Worm (Caenorhabditis elegans) whole organism, L2 larva: ENCODE measurements around the gene ZK1010.2.

ENCODE experiments used
- C34F6.9 ChIP-seq: fragments of 150-350 bp; optimal IDR thresholded peaks from 2 replicates; lab custom pipeline; 2014; ENCODE audit warnings: missing biosample characterization, missing genetic modification characterization
- R02D3.7 ChIP-seq: fragments of 150-350 bp; optimal IDR thresholded peaks from 2 replicates; lab custom pipeline; 2014; ENCODE audit warnings: missing biosample characterization, missing genetic modification characterization
- Y55F3AM.14 ChIP-seq: fragments of 200-800 bp; sonication (Bioruptor generic); optimal IDR thresholded peaks from 2 replicates; lab custom pipeline; 2018; ENCODE audit warnings: mild to moderate bottlenecking, missing genetic modification characterization, missing compliant biosample characterization
- ZK546.5 ChIP-seq: sonication (generic microtip); optimal IDR thresholded peaks from 2 replicates; lab custom pipeline; 2017; ENCODE audit warnings: missing biosample characterization, missing genetic modification characterization
- alr-1 ChIP-seq: fragments of 150-350 bp; optimal IDR thresholded peaks from 2 replicates; lab custom pipeline; 2014; ENCODE audit warnings: missing biosample characterization, missing genetic modification characterization
- aly-2 ChIP-seq: fragments of 150-350 bp; optimal IDR thresholded peaks from 2 replicates; lab custom pipeline; 2014; ENCODE audit warnings: missing biosample characterization, missing genetic modification characterization
- blmp-1 ChIP-seq: sonication (generic microtip); optimal IDR thresholded peaks from 2 replicates; lab custom pipeline; 2017; ENCODE audit warnings: missing genetic modification characterization, mild to moderate bottlenecking, missing compliant biosample characterization, antibody characterized with exemption, moderate library complexity; ENCODE audit not compliant: insufficient read depth
- ceh-16 ChIP-seq: fragments of 150-350 bp; optimal IDR thresholded peaks from 2 replicates; lab custom pipeline; 2014; ENCODE audit warnings: missing biosample characterization, missing genetic modification characterization
- ceh-82 ChIP-seq: fragments of 150-350 bp; optimal IDR thresholded peaks from 2 replicates; lab custom pipeline; 2014; ENCODE audit warnings: missing biosample characterization, missing genetic modification characterization
- crh-2 ChIP-seq: sonication (generic microtip); optimal IDR thresholded peaks from 2 replicates; lab custom pipeline; 2017; ENCODE audit warnings: missing biosample characterization, missing genetic modification characterization
- dmd-4 ChIP-seq: sonication (generic microtip); optimal IDR thresholded peaks from 2 replicates; lab custom pipeline; 2017; ENCODE audit warnings: missing biosample characterization, missing genetic modification characterization
- egl-27 ChIP-seq: sonication (generic microtip); optimal IDR thresholded peaks from 3 replicates; lab custom pipeline; 2017; ENCODE audit warnings: missing biosample characterization, missing genetic modification reagents, missing genetic modification characterization
- elt-1 ChIP-seq: fragments of 150-350 bp; optimal IDR thresholded peaks from 2 replicates; lab custom pipeline; 2014; ENCODE audit warnings: missing biosample characterization, missing genetic modification characterization
- elt-3 ChIP-seq: sonication (generic microtip); optimal IDR thresholded peaks from 2 replicates; lab custom pipeline; 2017; ENCODE audit warnings: missing biosample characterization, missing genetic modification characterization
- fos-1 ChIP-seq: fragments of 150-350 bp; optimal IDR thresholded peaks from 2 replicates; lab custom pipeline; 2014; ENCODE audit warnings: missing biosample characterization, missing genetic modification characterization
- gmeb-1 ChIP-seq: fragments of 150-350 bp; optimal IDR thresholded peaks from 2 replicates; lab custom pipeline; 2014; ENCODE audit warnings: missing biosample characterization, missing genetic modification characterization
- lin-11 ChIP-seq: fragments of 150-350 bp; sonication (generic microtip); optimal IDR thresholded peaks from 2 replicates; lab custom pipeline; 2014; ENCODE audit warnings: missing biosample characterization, missing genetic modification characterization, inconsistent platforms, mixed read lengths
- lin-13 ChIP-seq: fragments of 150-350 bp; optimal IDR thresholded peaks from 2 replicates; lab custom pipeline; 2014; ENCODE audit warnings: missing biosample characterization, missing genetic modification reagents, missing genetic modification characterization
- lin-39 ChIP-seq: fragments of 150-350 bp; optimal IDR thresholded peaks from 2 replicates; lab custom pipeline; 2014; ENCODE audit warnings: missing biosample characterization, missing genetic modification reagents, missing genetic modification characterization
- lsy-2 ChIP-seq, 2 experiments: fragments of 150-350 bp in 1 of 2; sonication (generic microtip) in 1 of 2; optimal IDR thresholded peaks; 2 replicates each; lab custom pipeline; 2014 to 2017; ENCODE audit warnings: missing biosample characterization in 2 of 2, missing genetic modification characterization in 2 of 2
- mab-5 ChIP-seq: fragments of 150-350 bp; optimal IDR thresholded peaks from 2 replicates; lab custom pipeline; 2014; ENCODE audit warnings: missing biosample characterization, missing genetic modification characterization
- mbf-1 ChIP-seq: sonication (generic microtip); optimal IDR thresholded peaks from 2 replicates; lab custom pipeline; 2017; ENCODE audit warnings: missing biosample characterization, missing genetic modification characterization
- mdl-1 ChIP-seq, 2 experiments: fragments of 150-350 bp in 1 of 2; sonication (generic microtip) in 1 of 2; optimal IDR thresholded peaks; 2 replicates each; lab custom pipeline; 2017; ENCODE audit warnings: missing biosample characterization in 2 of 2, missing genetic modification characterization in 2 of 2
- nhr-10 ChIP-seq: sonication (generic microtip); optimal IDR thresholded peaks from 2 replicates; lab custom pipeline; 2017; ENCODE audit warnings: missing biosample characterization, missing genetic modification characterization
- nhr-11 ChIP-seq: fragments of 150-350 bp; optimal IDR thresholded peaks from 2 replicates; lab custom pipeline; 2014; ENCODE audit warnings: missing biosample characterization, missing genetic modification characterization
- nhr-12 ChIP-seq: fragments of 150-350 bp; optimal IDR thresholded peaks from 2 replicates; lab custom pipeline; 2014; ENCODE audit warnings: missing biosample characterization, missing genetic modification characterization
- nhr-129 ChIP-seq: fragments of 150-350 bp; optimal IDR thresholded peaks from 2 replicates; lab custom pipeline; 2014; ENCODE audit warnings: missing biosample characterization, missing genetic modification characterization
- nhr-21 ChIP-seq: fragments of 150-350 bp; optimal IDR thresholded peaks from 2 replicates; lab custom pipeline; 2014; ENCODE audit warnings: missing biosample characterization, missing genetic modification characterization
- nhr-23 ChIP-seq: fragments of 150-350 bp; optimal IDR thresholded peaks from 2 replicates; lab custom pipeline; 2014; ENCODE audit warnings: missing biosample characterization, missing genetic modification reagents, missing genetic modification characterization
- nhr-237 ChIP-seq: fragments of 150-350 bp; optimal IDR thresholded peaks from 2 replicates; lab custom pipeline; 2014; ENCODE audit warnings: missing biosample characterization, missing genetic modification characterization
- nhr-25 ChIP-seq: fragments of 150-350 bp; sonication (generic microtip); optimal IDR thresholded peaks from 3 replicates; lab custom pipeline; 2014; ENCODE audit warnings: missing biosample characterization, missing genetic modification characterization
- nhr-6 ChIP-seq: fragments of 150-350 bp; optimal IDR thresholded peaks from 2 replicates; lab custom pipeline; 2014; ENCODE audit warnings: missing biosample characterization, missing genetic modification characterization
- nhr-77 ChIP-seq: fragments of 150-350 bp; optimal IDR thresholded peaks from 2 replicates; lab custom pipeline; 2014; ENCODE audit warnings: missing biosample characterization, missing genetic modification characterization
- sem-4 ChIP-seq: fragments of 150-350 bp; optimal IDR thresholded peaks from 2 replicates; lab custom pipeline; 2014; ENCODE audit warnings: missing biosample characterization, missing genetic modification reagents, missing genetic modification characterization
- skn-1 ChIP-seq: sonication (generic microtip); optimal IDR thresholded peaks from 2 replicates; lab custom pipeline; 2017; ENCODE audit warnings: missing biosample characterization, missing genetic modification characterization
- sma-3 ChIP-seq: sonication (generic microtip); optimal IDR thresholded peaks from 2 replicates; lab custom pipeline; 2016; ENCODE audit warnings: missing genetic modification reagents, missing genetic modification characterization, missing compliant biosample characterization
- sma-9 ChIP-seq, 2 experiments: fragments of 150-350 bp in 1 of 2; sonication (generic microtip) in 1 of 2; optimal IDR thresholded peaks; 2 replicates each; lab custom pipeline; 2014 to 2016; ENCODE audit warnings: missing genetic modification characterization in 2 of 2, mild to moderate bottlenecking in 1 of 2, missing biosample characterization in 1 of 2, missing compliant biosample characterization in 1 of 2, missing genetic modification reagents in 1 of 2, moderate library complexity in 1 of 2
- snpc-4 ChIP-seq: fragments of 150-350 bp; optimal IDR thresholded peaks from 2 replicates; lab custom pipeline; 2014; ENCODE audit warnings: missing biosample characterization, missing genetic modification characterization
- unc-39 ChIP-seq: fragments of 150-350 bp; optimal IDR thresholded peaks from 2 replicates; lab custom pipeline; 2014; ENCODE audit warnings: missing biosample characterization, missing genetic modification characterization
- unc-55 ChIP-seq: fragments of 150-350 bp; sonication (generic microtip); optimal IDR thresholded peaks from 3 replicates; lab custom pipeline; 2014; ENCODE audit warnings: missing biosample characterization, missing genetic modification reagents, missing genetic modification characterization
- ztf-4 ChIP-seq: fragments of 150-350 bp; optimal IDR thresholded peaks from 2 replicates; lab custom pipeline; 2014; ENCODE audit warnings: missing biosample characterization, missing genetic modification characterization

The ZK1010.2 gene

DNA sequence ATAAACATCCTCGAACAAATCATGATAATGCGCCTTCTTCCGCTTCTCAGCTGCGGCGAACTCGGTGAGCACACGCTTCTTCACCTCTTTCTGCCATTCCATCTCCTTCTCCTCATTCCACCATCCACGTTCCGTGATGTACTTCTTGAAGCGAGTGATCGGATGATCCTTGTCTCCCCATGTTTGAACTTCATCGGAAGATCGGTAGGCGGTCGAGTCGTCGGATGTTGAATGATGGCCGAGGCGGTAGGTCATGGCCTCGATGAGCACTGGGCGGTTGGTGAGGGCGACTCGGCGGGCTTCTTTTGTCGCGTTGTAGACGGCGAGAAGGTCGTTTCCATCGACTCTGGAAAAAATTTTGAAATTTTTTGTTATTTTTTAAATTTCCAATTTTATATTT, 9.3 kb downstream of the ZK1010.2 start:
- TF ChIP-seq elt-1 (tag; lab: Kevin White, UChicago) (no peak), crh-2 (no peak), ceh-82 (tag; lab: Kevin White, UChicago) (no peak), R02D3.7 (tag; lab: Kevin White, UChicago) (no peak), sma-3 (no peak), unc-39 (tag; lab: Kevin White, UChicago) (no peak), C34F6.9 (no peak), nhr-237 (no peak), lsy-2 (tag; optimal IDR thresholded peaks at IDR 0.05; lab: Kevin White, UChicago) (no peak), gmeb-1 (tag; lab: Kevin White, UChicago) (no peak), nhr-12 (no peak), nhr-129 (no peak)

DNA sequence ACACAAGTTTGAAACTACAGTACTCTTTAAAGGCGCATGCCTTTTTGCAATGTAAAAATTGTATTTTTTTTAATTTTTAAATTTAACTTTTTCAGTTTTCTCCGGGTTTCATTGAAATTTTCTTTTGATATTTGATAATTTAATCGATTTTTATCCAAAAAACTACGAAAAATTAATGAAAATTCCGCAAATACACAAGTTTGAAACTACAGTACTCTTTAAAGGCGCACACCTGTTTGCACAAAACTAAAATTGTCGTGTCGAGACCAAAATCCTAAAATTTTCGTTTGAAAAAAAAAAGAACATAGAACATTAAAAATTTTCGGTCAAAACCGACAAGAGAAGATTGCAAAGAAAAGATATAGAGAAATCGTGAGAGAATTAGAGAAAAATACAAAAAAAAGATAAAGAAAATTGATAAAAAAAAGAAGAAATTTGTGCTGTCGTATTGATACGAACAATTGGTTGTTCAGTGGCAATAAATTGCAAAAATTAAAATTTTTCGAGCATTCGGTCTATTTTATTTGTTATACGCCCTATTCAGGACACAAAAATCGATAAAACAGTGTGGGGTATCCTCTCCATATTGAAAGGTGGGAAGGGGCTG, 10.1 kb downstream of the ZK1010.2 start:
- TF ChIP-seq nhr-21 (tag; lab: Kevin White, UChicago), result peak; percentile 3
- peak; percentile 25 for TF ChIP-seq gmeb-1 (tag; lab: Kevin White, UChicago)
- TF ChIP-seq sem-4 (tag; lab: Kevin White, UChicago), result no peak
- TF ChIP-seq crh-2, result peak; percentile 40
- TF ChIP-seq C34F6.9, result peak; percentile 3
- peak in 1 of 2 experiments; percentile 12 for TF ChIP-seq lsy-2 (tag; optimal IDR thresholded peaks at IDR 0.05; lab: Kevin White, UChicago)
- TF ChIP-seq sma-3, result no peak
- peak; percentile 83 for TF ChIP-seq fos-1 (tag; lab: Kevin White, UChicago)

DNA sequence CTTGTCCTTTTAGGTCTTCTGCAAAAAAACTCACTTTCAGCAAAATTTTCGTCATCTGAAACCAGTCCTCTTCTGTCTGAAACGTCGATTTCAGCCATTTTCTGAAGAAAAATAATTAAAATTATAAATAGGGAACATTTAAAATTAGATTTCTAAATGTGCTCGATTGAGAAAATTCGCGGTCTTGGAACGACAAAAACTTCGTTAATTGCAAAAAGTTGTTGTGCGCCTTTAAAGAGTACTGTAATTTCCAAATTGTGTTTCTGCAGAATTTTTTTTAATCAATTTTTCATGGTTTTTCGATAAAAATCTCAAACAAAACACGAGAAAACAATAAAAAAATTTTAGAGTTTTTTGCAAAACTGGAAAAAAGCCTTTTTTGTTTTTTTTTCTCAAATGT, 10.8 kb downstream of the ZK1010.2 start, which contains the start of gene ttm-1:
ttm-1 (minus strand) TSS at position 101 of the 400 bp plus-strand sequence.
- TF ChIP-seq ceh-82 (tag; lab: Kevin White, UChicago) (no peak), nhr-21 (tag; lab: Kevin White, UChicago) (no peak), ZK546.5 (tag; lab: Kevin White, UChicago) (no peak), sma-3 (no peak), egl-27 (tag; lab: Kevin White, UChicago) (no peak), alr-1 (no peak), R02D3.7 (tag; lab: Kevin White, UChicago) (no peak), ceh-16 (tag; lab: Kevin White, UChicago) (no peak), nhr-11 (tag; lab: Kevin White, UChicago) (no peak), snpc-4 (no peak), mbf-1 (tag; lab: Kevin White, UChicago) (no peak), nhr-10 (tag; lab: Kevin White, UChicago) (no peak), nhr-129 (no peak), unc-55 (no peak), elt-3 (tag; lab: Kevin White, UChicago) (no peak), fos-1 (tag; lab: Kevin White, UChicago) (no peak)

DNA sequence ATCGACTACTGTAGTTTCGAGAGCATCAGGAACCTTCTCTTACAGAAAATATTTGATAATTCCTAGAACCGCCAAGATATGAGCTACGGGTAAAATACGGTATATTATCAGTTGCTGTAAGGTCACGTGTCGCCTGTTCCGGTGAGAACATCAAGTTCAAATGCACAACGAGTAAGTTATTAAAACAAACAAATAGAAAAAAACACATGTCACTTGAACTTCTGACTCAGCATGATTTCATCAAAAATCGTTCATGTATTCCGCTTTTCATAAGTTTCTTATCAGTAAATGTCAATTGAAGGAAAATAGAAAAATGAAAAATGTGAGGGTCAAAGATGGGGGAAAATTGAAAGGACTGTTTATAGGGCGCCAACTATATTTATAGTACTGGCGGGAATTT, 17.0 kb downstream of the ZK1010.2 start:
- TF ChIP-seq fos-1 (tag; lab: Kevin White, UChicago), result peak; percentile 69
- no peak for TF ChIP-seq dmd-4 (tag; lab: Kevin White, UChicago)
- no peak for TF ChIP-seq ZK546.5 (tag; lab: Kevin White, UChicago)

DNA sequence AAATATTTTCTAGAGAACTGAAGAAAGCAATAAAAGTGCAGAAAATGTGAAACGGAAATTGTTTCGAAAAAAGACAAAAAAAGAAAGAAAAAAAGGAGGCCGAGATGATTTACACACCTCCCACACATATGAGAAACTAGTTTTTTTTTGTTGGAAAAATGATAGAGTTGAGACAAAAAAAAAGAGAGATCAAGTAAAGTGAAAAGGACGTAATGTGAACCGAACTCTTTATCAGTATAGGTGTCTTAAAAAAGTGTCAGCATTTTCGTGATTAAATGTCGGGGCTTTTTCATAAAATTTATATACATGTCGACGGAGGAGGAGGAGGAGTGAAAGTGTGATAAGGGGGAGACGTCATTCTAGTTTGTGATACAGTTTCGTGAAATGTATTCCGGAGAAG, 18.4 kb downstream of the ZK1010.2 start:
- TF ChIP-seq alr-1, result no peak
- no peak for TF ChIP-seq ceh-82 (tag; lab: Kevin White, UChicago)
- TF ChIP-seq nhr-25 (tag; lab: Kevin White, UChicago), result no peak
- no peak for TF ChIP-seq nhr-10 (tag; lab: Kevin White, UChicago)
- peak; percentile 35 for TF ChIP-seq crh-2
- TF ChIP-seq ztf-4 (tag; lab: Kevin White, UChicago), result no peak
- TF ChIP-seq fos-1 (tag; lab: Kevin White, UChicago), result peak; percentile 85
- no peak for TF ChIP-seq ceh-16 (tag; lab: Kevin White, UChicago)
- no peak for TF ChIP-seq lin-13 (GFP tag; lab: Kevin White, UChicago)
- no peak for TF ChIP-seq nhr-23
- TF ChIP-seq nhr-6 (tag; lab: Kevin White, UChicago), result no peak
- no peak for TF ChIP-seq dmd-4 (tag; lab: Kevin White, UChicago)
- TF ChIP-seq C34F6.9, result no peak
- TF ChIP-seq unc-55, result no peak
- peak; percentile 28 for TF ChIP-seq sma-9 (GFP tag; optimal IDR thresholded peaks at IDR 0.05; lab: Kevin White, UChicago)
- TF ChIP-seq sma-9 (tag; optimal IDR thresholded peaks at IDR 0.05; lab: Kevin White, UChicago), result no peak
- no peak for TF ChIP-seq nhr-12
- TF ChIP-seq mbf-1 (tag; lab: Kevin White, UChicago), result no peak
- no peak for TF ChIP-seq nhr-21 (tag; lab: Kevin White, UChicago)
- TF ChIP-seq nhr-77 (tag; lab: Kevin White, UChicago), result no peak
- TF ChIP-seq mab-5 (tag; lab: Kevin White, UChicago), result no peak
- peak; percentile 33 for TF ChIP-seq gmeb-1 (tag; lab: Kevin White, UChicago)
- TF ChIP-seq mdl-1 (tag; optimal IDR thresholded peaks at IDR 0.05; lab: Kevin White, UChicago), result no peak
- TF ChIP-seq ZK546.5 (tag; lab: Kevin White, UChicago), result no peak
- no peak for TF ChIP-seq Y55F3AM.14
- TF ChIP-seq nhr-11 (tag; lab: Kevin White, UChicago), result no peak
- no peak for TF ChIP-seq skn-1 (tag; lab: Kevin White, UChicago)
- no peak for TF ChIP-seq lin-39 (tag; lab: Kevin White, UChicago)
- TF ChIP-seq lin-11 (tag; lab: Kevin White, UChicago), result no peak
- peak; percentile 11 for TF ChIP-seq blmp-1
- TF ChIP-seq snpc-4, result no peak
- no peak for TF ChIP-seq nhr-237
- no peak for TF ChIP-seq aly-2 (tag; lab: Kevin White, UChicago)
- TF ChIP-seq R02D3.7 (tag; lab: Kevin White, UChicago), result no peak
- no peak for TF ChIP-seq elt-1 (tag; lab: Kevin White, UChicago)
